Worm (Caenorhabditis elegans): ENCODE data around the gene F22F7.11.

DNA sequence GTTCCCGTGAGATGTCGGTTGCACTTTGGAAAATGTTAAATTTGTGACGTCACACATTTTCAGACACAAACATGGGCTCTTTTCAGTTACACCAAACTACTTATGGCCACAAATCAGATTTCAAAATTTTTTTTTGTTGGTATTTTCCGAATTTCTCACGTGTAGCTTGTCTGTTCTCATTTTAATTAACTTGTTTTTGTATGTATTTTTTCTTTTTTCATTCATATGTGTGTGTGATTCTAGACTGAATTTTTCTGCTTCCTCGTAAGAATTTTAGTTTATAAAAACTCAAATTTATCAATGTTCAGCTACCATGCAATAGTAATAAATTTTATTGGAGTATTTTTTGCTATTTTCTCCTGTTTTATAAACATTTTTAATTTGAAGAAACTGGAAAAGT is 37.2 kb downstream of the F22F7.11 start, which contains the start of gene srbc-22:
- TF ChIP-seq chd-7 (tag; optimal IDR thresholded peaks at IDR 0.05) (no peak), tlf-1 (GFP tag; optimal IDR thresholded peaks at IDR 0.05) (no peak), nhr-179 (tag; optimal IDR thresholded peaks at IDR 0.05) (no peak), nfya-1 (tag; optimal IDR thresholded peaks at IDR 0.05; ENCODE audit: borderline replicate concordance, insufficient read depth) (no peak), snpc-4 (GFP tag; optimal IDR thresholded peaks at IDR 0.05) (no peak), snpc-4 (tag; optimal IDR thresholded peaks at IDR 0.05) (no peak), Y53G8AR.9 (GFP tag; conservative IDR thresholded peaks at IDR 0.05) (no peak), ama-1 (optimal IDR thresholded peaks at IDR 0.05) (no peak), ama-1 (GFP tag; optimal IDR thresholded peaks at IDR 0.05) (no peak), dpl-1 (GFP tag; optimal IDR thresholded peaks at IDR 0.05) (no peak), ztf-22 (GFP tag; optimal IDR thresholded peaks at IDR 0.05) (no peak), F57C9.4 (tag; optimal IDR thresholded peaks at IDR 0.05) (no peak)
